Worm (Caenorhabditis elegans) whole organism, L2 larva: Measurements from ENCODE around the gene scl-9.

Source experiments
- ama-1 ChIP-seq: fragments of 150-350 bp; optimal IDR thresholded peaks from 2 replicates; lab custom pipeline; 2018; ENCODE audit warnings: inconsistent platforms
- ceh-82 ChIP-seq: fragments of 150-350 bp; optimal IDR thresholded peaks from 2 replicates; lab custom pipeline; 2014; ENCODE audit warnings: missing biosample characterization, missing genetic modification characterization
- egl-27 ChIP-seq: sonication (generic microtip); optimal IDR thresholded peaks from 3 replicates; lab custom pipeline; 2017; ENCODE audit warnings: missing biosample characterization, missing genetic modification reagents, missing genetic modification characterization
- elt-1 ChIP-seq: fragments of 150-350 bp; optimal IDR thresholded peaks from 2 replicates; lab custom pipeline; 2014; ENCODE audit warnings: missing biosample characterization, missing genetic modification characterization
- lin-11 ChIP-seq: fragments of 150-350 bp; sonication (generic microtip); optimal IDR thresholded peaks from 2 replicates; lab custom pipeline; 2014; ENCODE audit warnings: missing biosample characterization, missing genetic modification characterization, inconsistent platforms, mixed read lengths
- lin-13 ChIP-seq: fragments of 150-350 bp; optimal IDR thresholded peaks from 2 replicates; lab custom pipeline; 2014; ENCODE audit warnings: missing biosample characterization, missing genetic modification reagents, missing genetic modification characterization
- nhr-12 ChIP-seq: fragments of 150-350 bp; optimal IDR thresholded peaks from 2 replicates; lab custom pipeline; 2014; ENCODE audit warnings: missing biosample characterization, missing genetic modification characterization
- snpc-4 ChIP-seq: fragments of 150-350 bp; optimal IDR thresholded peaks from 2 replicates; lab custom pipeline; 2014; ENCODE audit warnings: missing biosample characterization, missing genetic modification characterization
- unc-62 ChIP-seq: fragments of 150-350 bp; optimal IDR thresholded peaks from 2 replicates; lab custom pipeline; 2014; ENCODE audit warnings: missing biosample characterization, missing genetic modification reagents, missing genetic modification characterization
- ztf-11 ChIP-seq: sonication (generic microtip); optimal IDR thresholded peaks from 2 replicates; lab custom pipeline; 2017; ENCODE audit warnings: missing biosample characterization, missing genetic modification characterization
- ztf-4 ChIP-seq: fragments of 150-350 bp; optimal IDR thresholded peaks from 2 replicates; lab custom pipeline; 2014; ENCODE audit warnings: missing biosample characterization, missing genetic modification characterization

DNA sequence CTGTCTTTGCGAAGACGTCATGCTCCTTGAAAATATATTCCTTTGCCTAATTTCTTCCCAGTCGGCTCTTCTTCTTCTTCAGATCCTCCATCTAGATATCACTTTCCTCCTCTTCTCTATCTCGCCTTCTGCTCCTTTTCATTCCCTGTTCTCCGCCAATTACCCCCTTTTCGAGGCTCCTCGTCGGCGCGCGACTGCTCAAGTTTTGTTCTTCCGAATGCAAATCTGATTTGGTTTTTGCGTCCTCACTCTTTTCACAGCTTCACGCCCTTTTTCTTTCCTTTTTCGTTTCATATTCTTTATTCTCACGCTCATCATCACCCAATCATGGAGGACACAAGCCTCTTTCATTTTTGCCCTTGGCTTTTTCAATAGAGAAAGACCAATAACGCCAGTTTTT is 30.1 kb upstream of the scl-9 start:
- TF ChIP-seq ztf-4 (tag; lab: Kevin White, UChicago) (no peak), nhr-12 (tag; lab: Kevin White, UChicago) (no peak), lin-13 (GFP tag; lab: Kevin White, UChicago) (no peak), egl-27 (tag; lab: Kevin White, UChicago) (no peak), lin-11 (no peak), snpc-4 (no peak), ceh-82 (tag; lab: Kevin White, UChicago) (no peak), unc-62 (GFP tag; lab: Kevin White, UChicago) (no peak), elt-1 (tag; lab: Kevin White, UChicago) (no peak), ztf-11 (no peak), ama-1 (no peak)
